Worm (Caenorhabditis elegans): Measurements from ENCODE around the gene ets-6.

The ets-6 gene

DNA sequence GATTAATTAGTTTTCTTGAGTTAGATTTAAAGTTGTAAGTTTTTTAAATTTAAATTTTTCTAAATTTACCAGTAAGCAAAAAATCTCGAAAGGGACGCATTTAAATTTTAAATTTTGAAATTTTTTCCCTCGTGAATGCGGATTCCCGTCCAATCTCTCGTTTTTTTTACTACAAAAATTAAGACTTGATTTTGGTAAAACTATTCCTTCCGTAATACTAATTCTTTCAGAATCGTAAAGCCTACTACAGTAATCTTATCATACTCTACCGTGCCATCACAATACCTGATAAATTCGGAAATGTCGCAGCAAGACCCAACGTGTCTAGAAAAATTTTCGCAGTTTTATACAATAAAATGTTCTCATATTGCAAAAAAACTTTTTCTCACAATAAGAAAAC is 35.2 kb downstream of the ets-6 start, which contains the start of the genes C54F6.19 and nhx-3:
Gene C54F6.19, plus strand, starts transcription at position 301 of the 400 bp plus-strand sequence.
Gene nhx-3, minus strand, starts transcription at position 337 of the 400 bp plus-strand sequence.
- no peak for TF ChIP-seq pqm-1 (tag; optimal IDR thresholded peaks at IDR 0.05)
- TF ChIP-seq Y75B8A.6 (GFP tag; IDR thresholded peaks at IDR 0.05) = no peak
- no peak for TF ChIP-seq lim-7 (GFP tag; IDR thresholded peaks at IDR 0.05)
- no peak for TF ChIP-seq mes-2 (tag; optimal IDR thresholded peaks at IDR 0.05; ENCODE audit: poor library complexity, severe bottlenecking)
- no peak for TF ChIP-seq ZK337.2 (GFP tag; IDR thresholded peaks at IDR 0.05)
- TF ChIP-seq sdz-12 (GFP tag; optimal IDR thresholded peaks at IDR 0.05) = no peak
- no peak for TF ChIP-seq D1046.2 (GFP tag; IDR thresholded peaks at IDR 0.05)
- TF ChIP-seq nhr-48 (tag; optimal IDR thresholded peaks at IDR 0.05) = no peak
- no peak for TF ChIP-seq daf-12 (tag; optimal IDR thresholded peaks at IDR 0.05)
- TF ChIP-seq nhr-41 (GFP tag; IDR thresholded peaks at IDR 0.05) = no peak
- no peak for TF ChIP-seq F49E8.2 (tag; optimal IDR thresholded peaks at IDR 0.05; ENCODE audit: borderline replicate concordance)

DNA sequence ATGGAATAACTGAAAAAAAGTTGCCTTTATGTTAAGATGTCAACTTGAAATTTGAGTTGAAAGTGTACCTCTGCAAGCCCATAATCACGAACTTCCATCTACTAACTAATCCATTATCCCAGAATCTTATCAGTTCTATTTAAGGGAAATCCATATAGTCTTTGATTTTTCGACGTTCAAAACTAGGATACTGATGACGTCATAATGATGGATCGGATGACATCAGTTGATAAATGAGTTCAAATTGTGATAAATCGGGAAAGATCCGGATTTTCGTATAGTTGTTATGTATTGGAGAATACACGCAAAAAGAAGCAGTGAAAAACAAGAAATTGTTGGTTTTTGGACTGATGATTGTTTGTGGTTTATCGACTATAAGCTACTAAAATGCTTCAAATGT is 36.6 kb downstream of the ets-6 start:
- peak in 1 of 2 experiments; percentile 87 for TF ChIP-seq unc-62 (GFP tag; optimal IDR thresholded peaks at IDR 0.05 in 1 of 2)
- no peak for TF ChIP-seq unc-62 (tag; optimal IDR thresholded peaks at IDR 0.05)
- TF ChIP-seq nhr-48 (tag; optimal IDR thresholded peaks at IDR 0.05) = peak; percentile 79
- TF ChIP-seq dpl-1 (GFP tag; optimal IDR thresholded peaks at IDR 0.05) = no peak
- TF ChIP-seq pha-4 (GFP tag; IDR thresholded peaks at IDR 0.05) = no peak
- TF ChIP-seq pha-4 (tag; optimal IDR thresholded peaks at IDR 0.05) = no peak
- peak; percentile 10 for TF ChIP-seq nhr-28 (tag; optimal IDR thresholded peaks at IDR 0.05)
- no peak for TF ChIP-seq fkh-10 (GFP tag; optimal IDR thresholded peaks at IDR 0.05)
- TF ChIP-seq nhr-111 (GFP tag; optimal IDR thresholded peaks at IDR 0.05) = no peak
- peak in 1 of 2 experiments; percentile 8 for TF ChIP-seq mdl-1 (tag; optimal IDR thresholded peaks at IDR 0.05)

DNA sequence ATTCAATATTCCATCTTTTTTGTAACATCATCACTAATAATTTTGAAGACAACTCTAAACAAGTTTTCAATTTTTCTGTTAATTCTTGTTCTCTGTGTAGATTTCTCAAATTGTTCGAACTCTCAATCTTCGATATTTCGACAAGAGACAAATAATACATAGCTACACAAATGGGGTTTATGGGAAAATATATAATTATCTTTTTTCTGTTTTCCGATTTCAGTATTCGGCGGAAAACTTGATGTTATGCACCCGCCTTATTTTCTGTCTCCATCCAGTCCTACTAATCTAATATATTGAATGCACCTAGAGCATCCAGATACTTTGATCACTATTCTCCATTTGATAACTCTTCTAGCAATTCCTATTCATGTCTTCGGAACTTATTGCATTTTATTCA is 41.3 kb downstream of the ets-6 start, which contains the start of gene srh-268:
Gene srh-268, plus strand, starts transcription at position 301 of the 400 bp plus-strand sequence.
- no peak for TF ChIP-seq vab-7 (GFP tag; IDR thresholded peaks at IDR 0.05)
- no peak for TF ChIP-seq set-16 (GFP tag; IDR thresholded peaks at IDR 0.05)
- no peak for TF ChIP-seq nhr-41 (GFP tag; IDR thresholded peaks at IDR 0.05)
- no peak for TF ChIP-seq nhr-102 (tag; optimal IDR thresholded peaks at IDR 0.05)
- no peak for TF ChIP-seq nhr-237 (tag; optimal IDR thresholded peaks at IDR 0.05)
- TF ChIP-seq unc-62 (GFP tag; optimal IDR thresholded peaks at IDR 0.05 in 1 of 2) = no peak
- TF ChIP-seq unc-62 (tag; optimal IDR thresholded peaks at IDR 0.05) = no peak
- no peak for TF ChIP-seq ces-1 (GFP tag; optimal IDR thresholded peaks at IDR 0.05)
- no peak for TF ChIP-seq F49E8.2 (tag; optimal IDR thresholded peaks at IDR 0.05; ENCODE audit: borderline replicate concordance)

DNA sequence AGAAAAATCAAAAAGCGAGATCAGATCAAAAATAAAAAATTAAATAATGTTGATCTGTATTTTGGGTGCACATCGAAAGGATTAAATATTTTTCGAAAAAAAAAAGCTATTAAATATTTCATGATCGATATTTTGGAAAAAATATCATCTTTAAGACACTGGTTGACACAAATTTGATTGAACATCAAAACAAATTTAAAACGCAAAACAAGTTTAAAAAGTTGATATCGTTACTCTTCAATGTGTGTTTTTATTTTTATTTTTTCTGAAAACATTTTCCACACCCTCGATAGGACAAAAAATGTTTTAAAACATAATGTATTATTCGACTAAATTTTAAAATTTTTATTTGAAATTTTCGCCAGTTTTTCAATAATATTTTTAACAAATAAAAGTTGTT is 42.3 kb downstream of the ets-6 start, which contains the start of gene C54F6.12:
Gene C54F6.12, minus strand, starts transcription at position 101 of the 400 bp plus-strand sequence.
- TF ChIP-seq zip-11 (GFP tag; IDR thresholded peaks at IDR 0.05) (no peak), zfp-2 (tag; optimal IDR thresholded peaks at IDR 0.05) (no peak), spr-1 (tag; optimal IDR thresholded peaks at IDR 0.05) (no peak), nhr-237 (tag; optimal IDR thresholded peaks at IDR 0.05) (no peak), T26A8.4 (GFP tag; IDR thresholded peaks at IDR 0.05) (no peak), madf-9 (GFP tag; conservative IDR thresholded peaks at IDR 0.05) (no peak), skn-1 (tag; optimal IDR thresholded peaks at IDR 0.05) (no peak), T20F7.1 (GFP tag; optimal IDR thresholded peaks at IDR 0.05) (no peak), attf-4 (tag; optimal IDR thresholded peaks at IDR 0.05) (no peak), spr-3 (GFP tag; optimal IDR thresholded peaks at IDR 0.05) (no peak), ces-1 (GFP tag; optimal IDR thresholded peaks at IDR 0.05) (no peak)

DNA sequence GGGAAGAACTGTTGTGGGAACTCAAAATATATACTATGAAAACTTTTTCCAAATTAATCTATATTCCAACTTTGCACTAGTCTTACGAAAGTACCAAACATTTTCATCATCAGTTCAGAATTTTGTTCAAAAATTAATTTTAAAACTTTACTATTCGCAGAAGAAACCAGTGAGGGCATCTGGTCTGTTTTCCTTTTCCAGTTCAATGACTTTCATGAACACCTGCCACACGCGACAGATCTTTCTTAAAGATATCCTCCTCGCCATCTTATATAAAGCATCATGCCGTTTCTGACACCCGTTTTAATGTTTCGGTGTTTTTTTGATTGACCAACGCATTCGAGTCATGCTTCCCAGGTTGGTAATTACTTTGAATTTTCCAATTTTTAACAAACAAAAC is 47.4 kb downstream of the ets-6 start, which contains the start of gene C54F6.3:
Gene C54F6.3, plus strand, starts transcription at position 301 of the 400 bp plus-strand sequence.
- TF ChIP-seq daf-19 (GFP tag; conservative IDR thresholded peaks at IDR 0.05) = no peak
- TF ChIP-seq aly-2 (tag; optimal IDR thresholded peaks at IDR 0.05) = no peak
- TF ChIP-seq unc-130 (GFP tag; optimal IDR thresholded peaks at IDR 0.05) = no peak
- no peak for TF ChIP-seq fkh-10 (GFP tag; optimal IDR thresholded peaks at IDR 0.05)
- TF ChIP-seq hif-1 (tag; optimal IDR thresholded peaks at IDR 0.05) = no peak
- TF ChIP-seq aha-1 (tag) = no peak
- TF ChIP-seq F26F4.8 (GFP tag; conservative IDR thresholded peaks at IDR 0.05) = no peak
- no peak for TF ChIP-seq pqm-1 (tag; optimal IDR thresholded peaks at IDR 0.05)
- no peak for TF ChIP-seq skn-1 (tag; optimal IDR thresholded peaks at IDR 0.05)
- no peak for TF ChIP-seq ceh-44 (GFP tag; IDR thresholded peaks at IDR 0.05)
- TF ChIP-seq rbr-2 (tag; optimal IDR thresholded peaks at IDR 0.05) = no peak
- TF ChIP-seq nhr-77 (tag; optimal IDR thresholded peaks at IDR 0.05) = no peak
- no peak for TF ChIP-seq zfp-3 (GFP tag; conservative IDR thresholded peaks at IDR 0.05)
- TF ChIP-seq mdl-1 (tag; optimal IDR thresholded peaks at IDR 0.05) = no peak
- TF ChIP-seq cey-2 (tag; optimal IDR thresholded peaks at IDR 0.05; ENCODE audit: borderline replicate concordance, insufficient read depth) = no peak
